Worm (Caenorhabditis elegans): ENCODE results near the gene actl-1.

- TF ChIP-seq nhr-77 (tag; optimal IDR thresholded peaks at IDR 0.05) (no peak), snpc-4 (tag; optimal IDR thresholded peaks at IDR 0.05) (no peak), nhr-42 (GFP tag; IDR thresholded peaks at IDR 0.05) (no peak), fkh-10 (GFP tag; optimal IDR thresholded peaks at IDR 0.05) (no peak), daf-8 (GFP tag; IDR thresholded peaks at IDR 0.05) (no peak), mdl-1 (tag; optimal IDR thresholded peaks at IDR 0.05) (no peak), lsy-2 (tag; optimal IDR thresholded peaks at IDR 0.05) (no peak), pqm-1 (tag; optimal IDR thresholded peaks at IDR 0.05) (no peak), dpl-1 (GFP tag; optimal IDR thresholded peaks at IDR 0.05) (no peak)
These were observed 37.2 kb upstream of the actl-1 start, which contains the start of gene ilys-5 for ce11 chrX:6536701-6537279.

All from whole organism, L4 larva.